Fruit fly (Drosophila melanogaster) S2 (cell line): ENCODE results near the gene CG13078.

Source experiments
- CG8478 ChIP-seq: fragments of >200 bp; optimal IDR thresholded peaks from 2 replicates; lab custom pipeline; 2018
- CTCF ChIP-seq, 2 experiments: fragments of >200 bp; optimal IDR thresholded peaks; 2 replicates each; lab custom pipeline; 2018

dm6 chr2L:19590629-19591028 is 26.9 kb downstream of the CG13078 start:
- TF ChIP-seq CG8478 (no peak), CTCF (optimal IDR thresholded peaks at IDR 0.05; lab: Kevin White, UChicago) (peak in 1 of 2 experiments; percentile 25)
